Fruit fly (Drosophila melanogaster): ENCODE measurements around the gene Septin4.

Gene Septin4

DNA sequence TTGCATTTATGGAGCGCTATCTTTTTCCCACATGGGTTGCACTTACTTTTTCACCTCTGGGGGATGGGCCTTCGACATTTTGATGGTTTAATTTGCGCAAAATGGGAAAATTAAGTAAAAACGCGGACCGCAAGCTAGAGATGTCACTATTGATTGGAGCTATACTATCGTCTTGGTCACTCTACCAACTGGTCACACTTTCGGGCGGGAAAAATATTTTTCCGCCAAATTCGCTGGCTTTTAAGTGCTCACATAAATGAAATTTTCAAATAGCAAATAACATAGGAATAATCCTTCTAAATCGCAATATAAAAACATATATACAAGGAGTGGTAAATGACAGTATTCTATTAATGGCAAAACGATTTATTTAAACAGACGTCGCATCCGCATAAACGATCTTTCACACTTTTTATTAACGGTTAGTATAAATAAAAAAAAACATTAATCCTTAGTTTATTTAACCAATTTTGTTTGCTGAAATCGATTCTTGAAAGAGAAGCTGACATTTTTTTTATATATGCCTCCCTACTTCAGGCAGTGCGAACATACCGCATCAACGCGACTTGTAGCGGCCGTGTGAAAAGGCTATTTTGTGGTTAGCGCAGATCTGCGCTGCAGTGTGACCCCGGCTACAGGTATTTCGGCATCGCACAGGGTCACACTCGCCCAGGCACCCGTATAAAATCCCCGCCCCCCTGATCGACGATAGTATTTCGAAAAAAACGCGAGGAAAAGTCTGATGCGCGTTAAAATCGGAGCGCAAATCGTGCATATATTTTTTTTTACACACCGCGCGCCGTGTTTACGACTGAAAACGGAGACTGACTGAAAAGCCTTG lies 54.5 kb downstream of the Septin4 start, which contains the start of the genes SNRPG and mthl1 (continued):
- TF ChIP-seq Atf6 (GFP tag; IDR thresholded peaks at IDR 0.05) (peak; percentile 84), fu2 (GFP tag; optimal IDR thresholded peaks at IDR 0.05) (peak; percentile 75), CG32767 (GFP tag; IDR thresholded peaks at IDR 0.05) (peak; percentile 76; the same call in 1 of the 2 replicates), CG2875 (GFP tag; optimal IDR thresholded peaks at IDR 0.05) (no peak), Ets65A (GFP tag) (peak; percentile 99), pfk (GFP tag; optimal IDR thresholded peaks at IDR 0.05) (peak; percentile 45), Poxn (GFP tag; IDR thresholded peaks at IDR 0.05) (peak; percentile 65), Aef1 (GFP tag; IDR thresholded peaks at IDR 0.05) (peak; percentile 95), dati (GFP tag; IDR thresholded peaks at IDR 0.05) (peak; percentile 89), CG15696 (tag; optimal IDR thresholded peaks at IDR 0.05) (peak; percentile 49), Ravus (GFP tag; IDR thresholded peaks at IDR 0.05) (peak; percentile 78), Opbp (GFP tag; IDR thresholded peaks at IDR 0.05; ENCODE audit: partially characterized antibody) (peak; percentile 70), bsh (GFP tag; optimal IDR thresholded peaks at IDR 0.05) (peak in 1 of 2 experiments; percentile 64), CG6254 (GFP tag; optimal IDR thresholded peaks at IDR 0.05) (no peak), lmd (GFP tag; IDR thresholded peaks at IDR 0.05) (peak; percentile 95), so (GFP tag; IDR thresholded peaks at IDR 0.05) (peak; percentile 63; the same call in 2 of the 3 replicates), GATAe (GFP tag; conservative IDR thresholded peaks at IDR 0.05) (peak; percentile 69), chinmo (GFP tag; IDR thresholded peaks at IDR 0.05; ENCODE audit: partially characterized antibody) (peak; percentile 72; the same call in 2 of the 4 replicates), CG3163 (GFP tag; optimal IDR thresholded peaks at IDR 0.05) (peak; percentile 43), CG5180 (GFP tag; optimal IDR thresholded peaks at IDR 0.05) (peak; percentile 17), nerfin-1 (tag; optimal IDR thresholded peaks at IDR 0.05) (peak; percentile 37), Vsx1 (GFP tag; optimal IDR thresholded peaks at IDR 0.05) (no peak), Gsc (GFP tag; IDR thresholded peaks at IDR 0.05) (peak; percentile 92), CG4360 (GFP tag; IDR thresholded peaks at IDR 0.05) (peak; percentile 66), h (optimal IDR thresholded peaks at IDR 0.05) (no peak), Asciz (GFP tag; optimal IDR thresholded peaks at IDR 0.05) (no peak), CG10462 (GFP tag; optimal IDR thresholded peaks at IDR 0.05) (peak; percentile 38), CG10321 (GFP tag; IDR thresholded peaks at IDR 0.05) (no peak), ATbp (GFP tag; optimal IDR thresholded peaks at IDR 0.05) (no peak), Side (GFP tag; optimal IDR thresholded peaks at IDR 0.05) (peak; percentile 49), Nf-YC (tag; optimal IDR thresholded peaks at IDR 0.05) (peak; percentile 46), Taf1 (GFP tag; IDR thresholded peaks at IDR 0.05) (peak; percentile 76), CG7987 (GFP tag; optimal IDR thresholded peaks at IDR 0.05) (peak; percentile 8), Abd-B (GFP tag; optimal IDR thresholded peaks at IDR 0.05) (peak; percentile 87), CG11723 (GFP tag; optimal IDR thresholded peaks at IDR 0.05) (peak; percentile 52), PHDP (tag; optimal IDR thresholded peaks at IDR 0.05) (peak; percentile 53), zf30C (GFP tag; optimal IDR thresholded peaks at IDR 0.05) (peak; percentile 29), yki (optimal IDR thresholded peaks at IDR 0.05) (no peak), Nf-YA (GFP tag; IDR thresholded peaks at IDR 0.05) (peak; percentile 61; the same call in 1 of the 2 replicates), CG13287 (GFP tag; IDR thresholded peaks at IDR 0.05; ENCODE audit: partially characterized antibody) (peak; percentile 73), CG12236 (GFP tag; optimal IDR thresholded peaks at IDR 0.05) (no peak), CG4707 (GFP tag; optimal IDR thresholded peaks at IDR 0.05) (no peak), Max (GFP tag; optimal IDR thresholded peaks at IDR 0.05) (peak; percentile 16), CG6683 (GFP tag; optimal IDR thresholded peaks at IDR 0.05) (no peak), CG11560 (tag; IDR thresholded peaks at IDR 0.05) (peak; percentile 85; the same call in 2 of the 3 replicates), ewg (GFP tag; optimal IDR thresholded peaks at IDR 0.05) (peak; percentile 77), run (tag; optimal IDR thresholded peaks at IDR 0.05) (no peak), bbx (GFP tag; IDR thresholded peaks at IDR 0.05; ENCODE audit: partially characterized antibody) (peak; percentile 64), CG6854 (GFP tag; optimal IDR thresholded peaks at IDR 0.05) (no peak)

Data from whole organism, embryonic.